Fruit fly (Drosophila melanogaster) ovary, adult (tissue): Measurements from ENCODE around the gene Frmd5.

Experiments
- CG17801 ChIP-seq: fragments of 200-800 bp; optimal IDR thresholded peaks from 2 replicates; lab custom pipeline; 2019; ENCODE audit warnings: missing biosample characterization, mild to moderate bottlenecking, missing genetic modification characterization, moderate library complexity; ENCODE audit not compliant: partially characterized antibody

Frmd5 gene

DNA sequence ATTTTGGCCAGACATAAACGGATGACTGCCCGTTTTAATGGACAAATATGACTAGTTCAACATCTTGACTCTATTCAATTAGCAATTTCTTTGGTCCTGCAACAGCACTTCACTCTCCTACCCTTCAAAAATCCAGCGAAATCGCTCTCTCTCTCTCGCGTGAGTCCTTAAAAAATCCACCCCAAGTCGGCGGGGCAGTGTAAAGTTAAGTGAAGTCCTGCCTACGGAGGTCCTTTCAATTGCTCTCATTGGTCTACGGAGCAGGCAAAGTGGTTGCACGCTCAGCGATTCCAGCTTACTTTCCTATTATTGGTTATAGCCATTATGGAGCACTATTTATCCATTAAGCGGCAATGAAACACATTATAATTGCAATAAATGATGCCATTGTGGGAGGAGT is 9.6 kb downstream of the Frmd5 start, which contains the start of gene CG34367:
Gene CG34367, minus strand, starts transcription at position 35 of the 400 bp plus-strand sequence.
- TF ChIP-seq CG17801 (GFP tag; lab: Kevin White, UChicago) = no peak

DNA sequence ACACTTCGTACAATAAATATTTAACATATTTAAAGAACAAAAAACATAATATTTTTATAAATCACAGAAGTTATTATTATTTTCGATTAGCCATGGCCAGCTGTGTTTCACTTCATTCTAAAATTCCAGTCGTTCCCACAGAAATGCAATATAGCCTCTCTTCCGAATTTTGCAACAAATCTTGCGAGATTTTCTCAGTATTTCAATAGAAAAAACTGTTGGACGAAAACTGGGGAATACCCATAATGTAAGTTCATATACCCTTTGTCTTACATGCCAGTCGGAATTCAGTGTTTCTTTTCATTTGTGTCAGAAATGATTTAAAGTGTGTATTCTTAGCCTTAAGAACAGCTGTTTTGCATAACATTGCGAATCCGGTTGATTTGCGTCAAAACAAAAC is 12.3 kb downstream of the Frmd5 start, which contains the start of the genes CtsL4 and ClpP:
Gene CtsL4, minus strand, starts transcription at position 90 of the 400 bp plus-strand sequence.
Gene ClpP, plus strand, starts transcription at position 288 of the 400 bp plus-strand sequence.
- no peak for TF ChIP-seq CG17801 (GFP tag; lab: Kevin White, UChicago)

DNA sequence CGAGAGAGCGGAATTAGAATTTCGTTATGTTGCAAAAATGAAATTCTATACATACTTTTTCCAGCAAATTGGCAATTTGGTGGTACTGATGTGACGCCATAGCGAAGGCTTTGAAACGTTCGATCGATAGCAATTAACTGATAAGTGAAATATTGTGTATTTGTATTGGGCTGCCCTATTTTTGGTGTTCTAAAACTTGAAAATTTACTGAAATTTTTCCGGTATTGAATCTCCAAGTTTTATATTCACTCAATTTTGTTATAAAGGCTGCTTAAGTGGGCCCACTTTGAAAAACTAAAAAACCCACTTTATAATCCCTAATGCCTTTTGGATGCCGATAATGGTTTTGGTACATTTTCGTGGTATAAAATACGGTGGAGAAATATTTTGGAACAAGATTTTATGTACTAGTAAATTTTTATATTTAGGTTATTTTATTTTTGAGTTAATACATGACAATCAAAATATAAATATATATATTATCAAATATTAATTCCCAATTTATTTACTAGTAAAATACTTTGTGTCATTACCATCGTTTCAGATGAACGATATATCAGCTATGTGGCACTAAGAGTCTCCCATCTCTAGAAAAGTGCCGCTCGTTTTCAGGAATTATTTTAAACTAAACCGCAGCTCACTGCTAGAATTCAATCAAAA is 18.3 kb downstream of the Frmd5 start, which contains the start of the genes Cand1 and pim:
Gene Cand1, minus strand, starts transcription at position 300 of the 660 bp plus-strand sequence.
Gene pim, plus strand, starts transcription at position 582 of the 660 bp plus-strand sequence.
- no peak for TF ChIP-seq CG17801 (GFP tag; lab: Kevin White, UChicago)

DNA sequence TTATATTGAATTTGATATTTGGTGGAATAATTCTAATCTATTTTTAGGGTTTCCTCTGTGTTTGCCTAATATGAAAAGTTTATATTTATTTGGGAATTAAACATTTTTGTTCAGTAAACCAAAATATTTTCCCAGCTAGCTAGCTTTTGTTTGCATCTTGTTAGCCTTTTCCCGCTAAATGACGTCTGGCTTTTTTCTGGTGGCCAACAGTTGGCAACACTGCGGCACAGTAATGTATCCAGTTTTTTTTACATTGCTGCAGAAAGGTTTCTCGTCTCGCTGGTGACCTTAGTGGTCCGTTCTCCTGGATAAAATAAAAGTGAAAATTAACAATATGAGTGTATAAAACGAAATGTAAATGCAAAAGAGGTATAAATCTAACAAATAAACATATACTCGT is 20.0 kb downstream of the Frmd5 start, which contains the start of gene lft:
Gene lft, plus strand, starts transcription at position 243 of the 400 bp plus-strand sequence.
- no peak for TF ChIP-seq CG17801 (GFP tag; lab: Kevin White, UChicago)

DNA sequence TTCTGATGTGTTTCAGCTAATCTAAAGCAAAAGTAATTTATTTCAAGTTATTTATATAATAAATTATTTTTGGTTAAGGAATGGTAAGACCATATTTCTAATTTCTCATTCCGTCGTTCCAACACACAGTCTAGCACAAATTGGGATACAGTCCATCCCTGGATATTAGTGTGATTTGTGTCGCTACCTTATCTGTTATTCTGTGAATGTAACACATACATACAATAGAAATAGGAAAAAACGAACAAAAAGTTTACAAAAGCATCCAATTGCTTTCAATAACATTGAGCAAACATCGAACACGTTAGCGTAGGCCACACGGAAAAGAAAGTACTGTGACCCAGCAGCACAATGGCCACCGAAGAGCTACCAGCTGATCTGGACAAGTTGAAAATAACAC is 22.3 kb downstream of the Frmd5 start, which contains the start of gene CG5056:
Gene CG5056, plus strand, starts transcription at position 168 of the 400 bp plus-strand sequence.
- TF ChIP-seq CG17801 (GFP tag; lab: Kevin White, UChicago) = peak; percentile 67

DNA sequence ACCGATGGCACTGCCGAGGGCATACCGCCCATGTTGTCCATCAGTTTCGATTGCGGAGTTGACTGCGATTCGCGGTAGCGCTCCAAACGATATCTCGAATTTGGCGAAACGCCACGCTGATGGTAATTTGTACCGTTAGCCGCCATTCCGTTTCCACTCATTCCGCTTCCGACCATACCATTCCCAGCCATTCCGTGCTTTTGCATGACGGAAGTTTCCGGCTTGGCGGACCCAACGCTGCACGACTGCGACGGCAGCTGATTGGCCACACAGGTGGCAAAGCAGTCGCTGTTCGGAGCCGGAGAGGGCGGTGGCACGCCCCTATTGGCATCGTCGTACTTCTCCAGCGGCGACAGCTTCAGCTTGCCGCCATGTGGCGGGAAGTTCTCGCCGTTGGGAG is 28.1 kb downstream of the Frmd5 start:
- no peak for TF ChIP-seq CG17801 (GFP tag; lab: Kevin White, UChicago)

DNA sequence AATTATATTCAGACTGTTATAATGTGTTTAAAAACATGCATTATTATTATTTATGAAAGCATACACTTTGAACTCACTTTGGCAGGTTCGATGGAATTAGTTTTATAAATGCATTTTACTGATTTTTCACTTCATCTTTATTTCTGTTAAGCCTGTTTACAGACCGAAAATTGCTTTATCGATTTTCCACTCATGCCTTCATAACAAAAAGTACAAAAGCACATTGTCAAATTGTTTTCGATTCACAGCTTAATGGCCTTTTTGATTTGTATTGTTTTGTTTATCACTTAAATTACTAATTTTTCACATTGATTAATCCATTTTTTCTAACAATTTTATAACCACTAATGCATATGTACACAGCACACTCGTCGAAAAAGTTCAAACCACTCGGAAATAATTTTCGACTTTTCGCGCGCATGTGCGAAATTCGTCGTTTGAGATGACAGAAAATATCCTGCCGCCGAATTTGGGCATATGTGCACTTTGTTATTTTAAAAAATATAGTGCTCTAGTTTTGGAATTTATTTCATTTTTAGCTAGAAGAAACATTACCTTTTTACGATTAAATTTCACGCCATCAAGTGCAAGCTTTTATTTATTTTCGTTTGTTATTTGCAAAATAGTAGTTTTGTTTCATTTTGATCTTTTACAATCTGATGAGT is 29.5 kb downstream of the Frmd5 start, which contains the start of gene rho-5:
Gene rho-5, minus strand, starts transcription at position 296 of the 665 bp plus-strand sequence.
- no peak for TF ChIP-seq CG17801 (GFP tag; lab: Kevin White, UChicago)

DNA sequence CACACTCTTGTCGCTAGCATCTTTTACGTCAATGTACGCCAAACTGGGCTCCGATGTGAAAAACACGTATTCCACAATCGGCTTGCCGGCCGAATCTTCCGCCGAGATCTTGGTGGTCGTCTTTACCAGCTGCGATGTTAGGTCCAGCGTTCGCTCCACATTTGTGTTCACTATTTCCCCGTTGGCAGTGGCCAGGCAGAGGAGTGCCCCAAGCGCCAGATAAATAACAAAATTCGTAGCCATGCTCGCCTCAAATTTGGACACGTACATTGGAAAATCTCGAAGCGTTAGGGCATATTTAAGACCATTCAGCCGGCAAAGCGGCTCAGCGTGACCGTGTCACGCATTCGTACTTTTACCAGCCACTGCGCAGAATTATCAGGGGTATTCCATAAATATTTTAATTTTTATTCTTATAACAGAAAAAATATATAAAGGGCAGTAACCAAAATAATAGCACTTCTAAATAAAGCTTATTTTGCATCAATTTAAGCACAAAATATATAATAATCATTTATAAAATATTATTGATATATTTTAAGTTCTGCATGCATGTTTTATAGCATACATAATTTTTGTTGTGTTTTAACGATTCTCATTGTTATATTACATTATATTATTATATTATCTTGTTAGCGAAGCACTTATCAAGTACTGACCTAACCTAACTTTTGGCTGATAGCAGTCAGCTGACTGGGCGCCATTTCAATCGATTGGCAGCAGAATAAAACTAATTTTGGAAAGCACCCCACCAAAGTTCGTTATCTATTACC is 31.4 kb downstream of the Frmd5 start, which contains the start of the genes CG33303 and dpr19:
Gene CG33303, minus strand, starts transcription at position 294 of the 773 bp plus-strand sequence.
Gene dpr19, plus strand, starts transcription at position 705 of the 773 bp plus-strand sequence.
- peak; percentile 59 for TF ChIP-seq CG17801 (GFP tag; lab: Kevin White, UChicago)

DNA sequence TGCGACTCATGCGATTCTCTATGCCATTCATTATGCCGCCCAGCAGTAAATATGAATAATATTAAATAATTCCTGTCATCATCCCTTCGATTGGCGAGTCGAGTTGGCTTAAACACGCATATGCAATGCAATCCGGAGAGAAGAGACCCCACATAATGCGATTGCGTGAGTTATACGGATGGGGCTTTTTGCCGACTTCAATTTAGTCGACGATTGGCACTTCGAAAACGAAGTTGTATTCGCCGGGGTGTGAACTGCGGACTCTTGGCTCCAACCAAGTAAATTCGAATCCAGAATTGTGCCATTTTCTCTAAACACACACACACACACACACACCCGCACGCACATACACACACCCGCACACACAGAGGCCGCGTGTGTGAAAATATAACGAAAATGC is 32.0 kb downstream of the Frmd5 start:
- no peak for TF ChIP-seq CG17801 (GFP tag; lab: Kevin White, UChicago)

DNA sequence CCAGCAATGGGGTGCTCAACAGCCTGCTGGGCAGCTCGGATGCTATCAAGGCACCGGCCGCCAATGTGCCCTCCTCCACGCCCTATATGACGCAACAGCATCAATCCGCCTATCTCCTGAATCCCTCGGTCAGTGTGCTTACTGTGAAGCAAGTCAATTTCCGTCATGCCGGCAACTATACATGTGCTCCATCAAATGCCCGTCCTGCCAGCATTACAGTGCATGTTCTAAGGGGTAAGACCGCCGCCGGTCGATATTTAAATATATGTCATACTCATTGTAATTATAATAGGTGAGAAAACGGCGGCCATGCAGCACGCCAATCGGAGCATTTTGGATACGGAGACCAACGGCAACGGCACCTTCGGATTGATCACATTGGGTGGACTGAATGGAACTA is 34.4 kb downstream of the Frmd5 start:
- no peak for TF ChIP-seq CG17801 (GFP tag; lab: Kevin White, UChicago)

DNA sequence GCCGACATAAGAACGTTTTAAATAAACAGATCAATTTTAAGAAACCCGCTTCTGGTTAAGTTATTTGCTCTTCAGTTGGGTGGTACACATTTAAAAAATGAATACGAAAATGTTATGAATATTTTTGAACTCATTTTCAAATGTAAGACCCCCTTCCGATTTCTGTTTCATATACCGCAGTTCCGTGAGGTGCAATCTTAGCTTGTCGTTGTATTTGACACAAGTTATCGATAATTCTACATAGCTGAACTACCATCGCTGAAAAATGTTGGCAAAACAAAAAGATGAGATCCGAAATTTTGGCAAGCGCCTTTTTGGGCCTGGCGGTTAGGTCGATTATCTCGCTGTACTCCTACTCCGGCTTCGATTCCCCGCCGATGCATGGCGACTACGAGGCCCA is 35.6 kb downstream of the Frmd5 start, which contains the start of gene gny:
Gene gny, plus strand, starts transcription at position 239 of the 400 bp plus-strand sequence.
- no peak for TF ChIP-seq CG17801 (GFP tag; lab: Kevin White, UChicago)

DNA sequence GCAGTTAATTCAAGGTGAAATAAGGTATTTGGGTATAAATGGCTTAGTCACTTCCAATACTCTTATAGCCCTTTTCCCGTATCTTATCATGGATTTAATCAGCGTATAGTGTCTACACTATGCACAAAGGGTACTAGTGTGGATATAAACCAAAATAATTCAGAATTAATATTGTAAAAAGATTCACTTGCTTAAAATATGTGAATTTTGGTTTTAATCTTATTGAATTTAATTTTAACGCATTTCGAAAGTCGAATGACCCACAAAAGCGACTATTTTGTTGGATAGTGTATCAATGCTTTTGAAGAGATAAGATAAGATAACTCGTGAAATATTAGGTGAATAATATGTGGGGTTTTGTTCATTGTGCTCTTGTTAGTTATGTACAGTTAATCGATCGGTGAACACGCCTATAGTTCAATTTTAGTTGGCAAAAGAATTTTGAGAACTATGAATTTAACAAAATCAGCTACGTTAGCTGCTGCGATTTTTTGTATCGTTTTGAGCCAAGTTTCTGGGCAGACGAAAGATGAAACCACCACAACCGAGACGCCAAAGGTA is 37.7 kb downstream of the Frmd5 start, which contains the start of gene CG5096:
Gene CG5096, plus strand, starts transcription at position 374 of the 561 bp plus-strand sequence.
- peak; percentile 33 for TF ChIP-seq CG17801 (GFP tag; lab: Kevin White, UChicago)

DNA sequence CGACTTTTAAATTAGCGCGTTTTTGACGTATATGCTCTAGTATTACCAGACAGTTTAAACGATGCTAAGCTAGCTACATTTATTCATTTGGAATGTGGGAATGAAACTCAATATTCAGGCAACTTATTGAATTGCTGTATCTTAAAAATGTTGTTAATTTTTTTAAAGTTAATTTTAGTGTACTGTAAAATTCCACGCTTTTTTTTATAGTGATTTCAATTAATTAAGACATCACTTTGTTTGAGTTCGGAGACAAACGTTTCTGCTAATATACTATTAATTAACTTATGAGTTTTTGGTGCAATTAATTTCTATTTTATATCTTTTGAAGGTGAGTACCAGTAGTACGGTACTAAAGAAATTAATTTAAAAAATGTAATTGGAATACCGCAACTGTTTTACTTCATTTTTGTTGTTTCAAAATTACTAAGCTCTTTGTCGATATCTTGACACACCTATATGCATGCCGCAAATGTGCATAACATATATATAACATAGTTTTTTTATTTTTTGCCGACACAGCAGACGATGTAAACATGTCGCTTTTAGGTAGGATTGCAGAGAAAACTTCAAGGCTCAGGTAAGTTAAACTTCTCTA is 42.1 kb downstream of the Frmd5 start, which contains the start of the genes Cdk1 and mRpS7:
Gene Cdk1, minus strand, starts transcription at position 55 of the 598 bp plus-strand sequence.
Gene mRpS7, plus strand, starts transcription at position 455 of the 598 bp plus-strand sequence.
- TF ChIP-seq CG17801 (GFP tag; lab: Kevin White, UChicago) = peak; percentile 36
